Fruit fly (Drosophila melanogaster) whole organism, wandering third instar larva: Measurements from ENCODE around the gene CG5217.

Experiments used
- CG32264 ChIP-seq: fragments of 200-800 bp; sonication (Bioruptor generic); optimal IDR thresholded peaks from 2 replicates; lab custom pipeline; 2016; ENCODE audit warnings: missing biosample characterization, missing genetic modification characterization
- CrebA ChIP-seq: fragments of 200-800 bp; sonication (Bioruptor generic); optimal IDR thresholded peaks from 2 replicates; lab custom pipeline; 2016; ENCODE audit warnings: missing biosample characterization, mild to moderate bottlenecking, missing genetic modification characterization, borderline replicate concordance
- Dfd ChIP-seq: fragments of >200 bp; optimal IDR thresholded peaks from 2 replicates; lab custom pipeline; 2017; ENCODE audit warnings: missing biosample characterization, missing genetic modification characterization
- Dif ChIP-seq: fragments of 200-275, 200-300 bp; sonication (Bioruptor generic); optimal IDR thresholded peaks from 2 replicates; lab custom pipeline; 2018; ENCODE audit warnings: missing biosample characterization, missing genetic modification characterization; ENCODE audit not compliant: partially characterized antibody
- GATAd ChIP-seq: sonication (Bioruptor generic); optimal IDR thresholded peaks from 2 replicates; lab custom pipeline; 2016; ENCODE audit warnings: missing biosample characterization, missing genetic modification characterization
- Hnf4 ChIP-seq: fragments of 200-800 bp; sonication (Bioruptor generic); optimal IDR thresholded peaks from 2 replicates; lab custom pipeline; 2016; ENCODE audit warnings: missing biosample characterization, mild to moderate bottlenecking, missing genetic modification characterization
- Hr78 ChIP-seq: fragments of >200 bp; optimal IDR thresholded peaks from 2 replicates; lab custom pipeline; 2017; ENCODE audit warnings: missing biosample characterization, missing genetic modification characterization
- Hr83 ChIP-seq: fragments of 200-300 bp; sonication (Bioruptor generic); optimal IDR thresholded peaks from 2 replicates; lab custom pipeline; 2016; ENCODE audit warnings: missing biosample characterization, mild to moderate bottlenecking, missing genetic modification characterization, moderate library complexity; ENCODE audit not compliant: poor library complexity, severe bottlenecking
- Jra ChIP-seq: sonication (Bioruptor generic); optimal IDR thresholded peaks from 2 replicates; lab custom pipeline; 2016; ENCODE audit warnings: missing biosample characterization, missing genetic modification characterization
- Mio ChIP-seq: sonication (Bioruptor generic); optimal IDR thresholded peaks from 2 replicates; lab custom pipeline; 2016; ENCODE audit warnings: missing biosample characterization, missing genetic modification characterization
- Myc ChIP-seq: fragments of >200 bp; optimal IDR thresholded peaks from 2 replicates; lab custom pipeline; 2017
- N ChIP-seq: fragments of >200 bp; optimal IDR thresholded peaks from 2 replicates; lab custom pipeline; 2018; ENCODE audit warnings: missing biosample characterization, missing external identifiers, missing genetic modification characterization
- Sp1 ChIP-seq: fragments of 200-800 bp; sonication (Bioruptor generic); optimal IDR thresholded peaks from 3 replicates; lab custom pipeline; 2019; ENCODE audit warnings: missing biosample characterization, mild to moderate bottlenecking, missing genetic modification characterization, moderate library complexity
- Vsx2 ChIP-seq: fragments of 200-300, 225-300 bp; sonication (Bioruptor generic); optimal IDR thresholded peaks from 2 replicates; lab custom pipeline; 2018; ENCODE audit warnings: missing biosample characterization, missing genetic modification characterization; ENCODE audit not compliant: partially characterized antibody
- br ChIP-seq: fragments of 200-800 bp; sonication (Bioruptor generic); optimal IDR thresholded peaks from 2 replicates; lab custom pipeline; 2016; ENCODE audit warnings: missing biosample characterization, missing genetic modification characterization
- brk ChIP-seq: fragments of 200-800 bp; sonication (Bioruptor generic); optimal IDR thresholded peaks from 2 replicates; lab custom pipeline; 2016; ENCODE audit warnings: missing biosample characterization, mild to moderate bottlenecking, missing genetic modification characterization
- dl ChIP-seq, 2 experiments: fragments of 175-275, 200-275 bp in 1 of 2; fragments of 200-275 bp in 1 of 2; sonication (Bioruptor generic); optimal IDR thresholded peaks; lab custom pipeline; 2018; ENCODE audit warnings: mild to moderate bottlenecking in 2 of 2, missing biosample characterization in 2 of 2, missing genetic modification characterization in 2 of 2, moderate library complexity in 2 of 2; ENCODE audit not compliant: partially characterized antibody in 2 of 2, insufficient read depth in 1 of 2
- dmrt93B ChIP-seq: fragments of 200-800 bp; sonication (Bioruptor generic); optimal IDR thresholded peaks from 2 replicates; lab custom pipeline; 2018; ENCODE audit warnings: missing biosample characterization, mild to moderate bottlenecking, missing genetic modification characterization
- dsf ChIP-seq: sonication (Bioruptor generic); optimal IDR thresholded peaks from 2 replicates; lab custom pipeline; 2016; ENCODE audit warnings: missing biosample characterization, missing genetic modification characterization, borderline replicate concordance
- ey ChIP-seq: fragments of 200-800 bp; sonication (Bioruptor generic); optimal IDR thresholded peaks from 2 replicates; lab custom pipeline; 2016; ENCODE audit warnings: missing biosample characterization, missing genetic modification characterization
- foxo ChIP-seq, 2 experiments: fragments of 200-800 bp; sonication (Bioruptor generic); optimal IDR thresholded peaks; 2 replicates in 1 of 2; 3 replicates in 1 of 2; lab custom pipeline; 2016 to 2017; ENCODE audit warnings: missing biosample characterization in 2 of 2, missing genetic modification characterization in 2 of 2
- fru ChIP-seq: fragments of 200-800 bp; sonication (Bioruptor generic); optimal IDR thresholded peaks from 3 replicates; lab custom pipeline; 2016; ENCODE audit warnings: missing biosample characterization, mild to moderate bottlenecking, missing genetic modification characterization
- h ChIP-seq: fragments of 200-800 bp; sonication (Bioruptor generic); optimal IDR thresholded peaks from 3 replicates; lab custom pipeline; 2016; ENCODE audit warnings: missing biosample characterization, mild to moderate bottlenecking, missing genetic modification characterization
- lola ChIP-seq: fragments of >200 bp; optimal IDR thresholded peaks from 2 replicates; lab custom pipeline; 2017; ENCODE audit warnings: missing biosample characterization, missing genetic modification characterization
- pan ChIP-seq: fragments of >200 bp; optimal IDR thresholded peaks from 2 replicates; lab custom pipeline; 2017
- psq ChIP-seq: fragments of 200-800 bp; sonication (Bioruptor generic); optimal IDR thresholded peaks from 3 replicates; lab custom pipeline; 2017; ENCODE audit warnings: missing biosample characterization, mild to moderate bottlenecking, missing genetic modification characterization, moderate library complexity
- rgr ChIP-seq: fragments of 200-800 bp; sonication (Bioruptor generic); optimal IDR thresholded peaks from 3 replicates; lab custom pipeline; 2016; ENCODE audit warnings: missing biosample characterization, mild to moderate bottlenecking, missing genetic modification characterization
- sage ChIP-seq: fragments of 200-800 bp; sonication (Bioruptor generic); optimal IDR thresholded peaks from 2 replicates; lab custom pipeline; 2016; ENCODE audit warnings: missing biosample characterization, mild to moderate bottlenecking, missing genetic modification characterization
- tai ChIP-seq: sonication (Bioruptor generic); optimal IDR thresholded peaks from 2 replicates; lab custom pipeline; 2016; ENCODE audit warnings: missing biosample characterization, missing genetic modification characterization
- usp ChIP-seq: fragments of >200 bp; optimal IDR thresholded peaks from 2 replicates; lab custom pipeline; 2017; ENCODE audit warnings: missing biosample characterization, missing genetic modification characterization
- woc ChIP-seq: sonication (Bioruptor generic); optimal IDR thresholded peaks from 2 replicates; lab custom pipeline; 2016; ENCODE audit warnings: missing biosample characterization, mild to moderate bottlenecking, missing genetic modification characterization

CG5217 gene

DNA sequence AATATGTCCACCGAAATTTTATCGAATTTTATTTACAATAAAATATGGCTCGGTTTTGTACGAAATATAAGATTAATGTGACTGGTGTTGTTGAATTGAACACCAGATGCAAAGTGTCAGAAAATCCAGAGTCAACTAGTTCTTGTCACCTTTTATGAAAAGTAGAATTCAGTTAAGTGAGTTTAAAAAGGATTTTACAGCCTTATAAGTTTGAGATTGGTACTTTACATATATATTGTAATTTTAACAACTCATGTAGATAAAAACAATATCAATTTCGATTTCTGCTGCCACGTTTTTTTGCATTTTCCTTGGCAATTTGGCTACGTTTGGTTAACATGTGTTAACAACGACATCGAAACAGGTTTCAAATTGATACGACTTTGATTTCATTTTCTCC is at the start of gene CG5217:
CG5217 (minus strand) TSS at position 101 of the 400 bp plus-strand sequence.
- no peak for TF ChIP-seq Hr83 (GFP tag; lab: Kevin White, UChicago)
- no peak for TF ChIP-seq dsf (GFP tag; lab: Kevin White, UChicago)
- no peak for TF ChIP-seq Myc (lab: Kevin White, UChicago)
- no peak for TF ChIP-seq lola (GFP tag; lab: Kevin White, UChicago)
- TF ChIP-seq Vsx2 (GFP tag; lab: Kevin White, UChicago): no peak
- no peak for TF ChIP-seq Dif (GFP tag; lab: Kevin White, UChicago)
- no peak for TF ChIP-seq dmrt93B (GFP tag; lab: Kevin White, UChicago)
- no peak for TF ChIP-seq rgr (GFP tag; lab: Kevin White, UChicago)
- TF ChIP-seq dl (GFP tag; optimal IDR thresholded peaks at IDR 0.05; lab: Kevin White, UChicago; ENCODE audit: insufficient read depth in 1 of 2, partially characterized antibody in 2 of 2): no peak
- no peak for TF ChIP-seq Jra
- TF ChIP-seq N: no peak
- no peak for TF ChIP-seq Hnf4
- no peak for TF ChIP-seq GATAd (GFP tag; lab: Kevin White, UChicago)
- no peak for TF ChIP-seq foxo (GFP tag; optimal IDR thresholded peaks at IDR 0.05; lab: Kevin White, UChicago)
- no peak for TF ChIP-seq CG32264 (GFP tag; lab: Kevin White, UChicago)
- TF ChIP-seq Dfd (GFP tag; lab: Kevin White, UChicago): no peak
- TF ChIP-seq brk: no peak

DNA sequence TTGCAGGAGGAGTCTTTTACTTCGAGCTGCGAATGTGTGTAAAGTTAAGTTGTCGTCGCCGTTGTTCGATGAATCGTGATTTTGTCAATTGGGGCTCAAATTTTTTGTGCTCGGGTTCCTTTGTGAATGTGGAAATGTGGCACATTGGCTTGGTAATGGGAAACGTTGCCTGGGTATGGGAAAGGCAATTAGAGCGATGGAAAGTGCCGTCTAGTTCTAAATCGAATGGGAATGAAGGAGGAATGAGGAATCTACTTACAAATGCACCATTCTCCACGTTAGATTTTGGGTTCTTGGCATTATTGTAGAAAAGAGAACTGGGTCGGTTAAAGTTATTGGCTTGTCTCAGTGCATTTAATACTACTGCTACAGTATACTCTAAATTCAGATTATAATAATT is 49.7 kb upstream of the CG5217 start, which contains the start of gene CG44174:
CG44174 (minus strand) TSS at position 101 of the 400 bp plus-strand sequence.
- TF ChIP-seq usp (GFP tag; lab: Kevin White, UChicago): no peak
- TF ChIP-seq CG32264 (GFP tag; lab: Kevin White, UChicago): no peak
- TF ChIP-seq sage (GFP tag; lab: Kevin White, UChicago): no peak
- TF ChIP-seq Jra: no peak
- TF ChIP-seq Myc (lab: Kevin White, UChicago): no peak
- no peak for TF ChIP-seq woc (GFP tag; lab: Kevin White, UChicago)

DNA sequence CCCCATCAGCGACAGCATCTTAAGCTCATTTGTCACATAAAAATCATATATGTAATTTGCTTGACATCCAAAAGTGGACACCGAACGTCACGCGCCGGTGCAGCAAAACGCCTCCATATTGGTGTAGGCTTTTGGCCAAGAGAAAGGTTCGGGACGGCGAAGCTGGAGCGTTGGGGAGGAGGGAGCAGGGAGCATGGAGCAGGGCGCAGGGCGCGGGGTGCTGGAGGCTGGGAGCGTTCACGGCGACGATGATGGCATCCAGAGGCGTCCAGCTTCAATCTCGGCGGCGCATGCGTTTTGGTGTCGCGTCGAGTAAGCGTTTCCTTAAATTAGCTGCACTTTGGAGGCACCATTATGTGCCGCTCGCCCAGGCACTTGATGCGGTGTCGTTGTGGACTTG is 45.9 kb upstream of the CG5217 start:
- TF ChIP-seq pan (lab: Kevin White, UChicago) (no peak), Vsx2 (GFP tag; lab: Kevin White, UChicago) (peak; percentile 25)

DNA sequence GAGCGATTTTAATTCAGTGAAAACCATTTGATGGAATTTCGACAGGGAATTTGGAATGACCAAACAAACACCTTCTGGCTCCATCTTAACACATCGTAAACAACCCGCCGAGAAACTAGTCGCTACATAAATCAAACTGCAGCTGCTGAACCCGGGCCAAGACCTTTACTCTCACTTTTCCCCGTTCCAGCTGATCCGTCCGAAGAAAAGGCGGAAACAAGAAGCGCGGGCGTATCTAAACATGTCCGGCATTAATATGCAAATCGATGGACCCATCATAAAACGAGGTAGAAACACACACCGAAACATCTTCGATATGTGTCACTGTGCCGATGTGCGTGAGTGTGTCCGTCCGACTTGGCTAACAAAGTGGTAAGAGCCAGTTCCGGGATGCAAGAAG is 45.0 kb upstream of the CG5217 start:
- TF ChIP-seq psq (no peak), Mio (GFP tag; lab: Kevin White, UChicago) (no peak), pan (lab: Kevin White, UChicago) (no peak), h (no peak), ey (GFP tag; lab: Kevin White, UChicago) (no peak), tai (no peak), Hnf4 (no peak), sage (GFP tag; lab: Kevin White, UChicago) (no peak), CrebA (GFP tag; lab: Kevin White, UChicago) (no peak), Hr83 (GFP tag; lab: Kevin White, UChicago) (no peak), br (GFP tag; lab: Kevin White, UChicago) (no peak), Hr78 (GFP tag; lab: Kevin White, UChicago) (no peak), Jra (no peak), dmrt93B (GFP tag; lab: Kevin White, UChicago) (no peak), Dif (GFP tag; lab: Kevin White, UChicago) (no peak), Vsx2 (GFP tag; lab: Kevin White, UChicago) (no peak), Sp1 (no peak), lola (GFP tag; lab: Kevin White, UChicago) (no peak)

DNA sequence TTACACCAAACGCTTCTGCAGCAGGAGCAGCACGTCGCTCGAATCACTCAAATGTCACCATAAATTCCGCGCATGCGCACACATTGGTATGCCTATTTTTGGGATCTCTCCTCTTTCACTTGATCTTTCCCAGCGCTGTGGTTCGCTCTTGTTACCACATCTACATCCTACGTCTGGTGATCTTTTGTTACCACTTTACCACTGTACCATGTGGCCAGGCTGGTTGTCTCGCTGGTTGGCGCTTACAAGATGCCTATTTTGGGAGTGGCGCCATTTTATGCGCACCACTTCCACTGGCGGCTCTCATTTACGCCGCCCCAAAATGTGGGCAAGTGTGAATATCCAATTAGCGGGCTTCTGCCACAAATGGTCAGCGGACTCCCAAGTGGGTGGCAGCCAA is 39.8 kb upstream of the CG5217 start:
- TF ChIP-seq pan (lab: Kevin White, UChicago) (no peak), Sp1 (no peak), CrebA (GFP tag; lab: Kevin White, UChicago) (no peak), lola (GFP tag; lab: Kevin White, UChicago) (no peak), Dfd (GFP tag; lab: Kevin White, UChicago) (no peak), fru (GFP tag; lab: Kevin White, UChicago) (no peak), CG32264 (GFP tag; lab: Kevin White, UChicago) (no peak), dsf (GFP tag; lab: Kevin White, UChicago) (no peak), usp (GFP tag; lab: Kevin White, UChicago) (no peak), Myc (lab: Kevin White, UChicago) (no peak), Dif (GFP tag; lab: Kevin White, UChicago) (no peak), ey (GFP tag; lab: Kevin White, UChicago) (no peak), Jra (no peak), psq (no peak)
